Fruit fly (Drosophila melanogaster) whole organism, embryonic: ENCODE results near the gene pyd.
A peak's percentile ranks its signal among the peaks of the same experiment; 100 is the strongest.

Experiments used
- ATbp ChIP-seq: fragments of 200-800 bp; sonication (Bioruptor generic); optimal IDR thresholded peaks from 2 replicates; lab custom pipeline; 2017; ENCODE audit warnings: missing biosample characterization, mild to moderate bottlenecking, missing genetic modification characterization, missing genetic modification reagents
- B-H2 ChIP-seq: fragments of 200-800 bp; sonication (Bioruptor generic); optimal IDR thresholded peaks from 2 replicates; lab custom pipeline; 2018; ENCODE audit warnings: missing biosample characterization, mild to moderate bottlenecking, missing genetic modification characterization
- CG10431 ChIP-seq: fragments of 200-800 bp; sonication (Bioruptor generic); optimal IDR thresholded peaks from 3 replicates; lab custom pipeline; 2018; ENCODE audit warnings: missing biosample characterization, mild to moderate bottlenecking, missing genetic modification characterization
- CG10979 ChIP-seq: fragments of 200-800 bp; sonication (Bioruptor generic); optimal IDR thresholded peaks from 2 replicates; lab custom pipeline; 2018; ENCODE audit warnings: missing biosample characterization, mild to moderate bottlenecking, missing genetic modification characterization, moderate library complexity
- CG11093 ChIP-seq: fragments of 200-800 bp; sonication (Bioruptor generic); IDR thresholded peaks from 3 replicates; pipeline ENCODE4 v1.3.6; 2022; ENCODE audit warnings: missing biosample characterization, missing genetic modification characterization
- CG11398 ChIP-seq: fragments of 200-800 bp; sonication (Bioruptor generic); optimal IDR thresholded peaks from 2 replicates; lab custom pipeline; 2016; ENCODE audit warnings: missing biosample characterization, missing genetic modification characterization
- CG11504 ChIP-seq: fragments of 200-800 bp; sonication (Bioruptor generic); optimal IDR thresholded peaks from 3 replicates; lab custom pipeline; 2019; ENCODE audit warnings: missing biosample characterization, mild to moderate bottlenecking, missing genetic modification characterization, moderate library complexity
- CG11695 ChIP-seq: fragments of 200-800 bp; sonication (Bioruptor generic); IDR thresholded peaks from 3 replicates; pipeline ENCODE4 v1.3.6; 2022; ENCODE audit warnings: missing biosample characterization, missing genetic modification characterization
- CG13894 ChIP-seq: fragments of 200-800 bp; sonication (Bioruptor generic); optimal IDR thresholded peaks from 3 replicates; lab custom pipeline; 2018; ENCODE audit warnings: missing biosample characterization, mild to moderate bottlenecking, missing genetic modification characterization, moderate library complexity
- CG15479 ChIP-seq: fragments of 200-800 bp; sonication (Bioruptor generic); optimal IDR thresholded peaks from 3 replicates; lab custom pipeline; 2019; ENCODE audit warnings: missing biosample characterization, mild to moderate bottlenecking, missing genetic modification characterization, moderate library complexity
- CG1602 ChIP-seq: fragments of 200-800 bp; sonication (Bioruptor generic); optimal IDR thresholded peaks from 3 replicates; lab custom pipeline; 2016; ENCODE audit warnings: missing biosample characterization, missing genetic modification characterization
- CG31441 ChIP-seq: fragments of 200-800 bp; sonication (Bioruptor generic); IDR thresholded peaks from 2 replicates; pipeline ENCODE4 v1.3.6; 2022; ENCODE audit warnings: missing biosample characterization, missing genetic modification characterization
- CG34376 ChIP-seq: fragments of 200-800 bp; sonication (Bioruptor generic); optimal IDR thresholded peaks from 2 replicates; lab custom pipeline; 2018; ENCODE audit warnings: missing biosample characterization, mild to moderate bottlenecking, missing genetic modification characterization
- CG3726 ChIP-seq: fragments of 200-800 bp; sonication (Bioruptor generic); IDR thresholded peaks from 3 replicates; pipeline ENCODE4, ENCODE4 v1.3.6; 2022; ENCODE audit warnings: missing biosample characterization, missing genetic modification characterization
- CG3847 ChIP-seq: fragments of 200-800 bp; sonication (Bioruptor generic); IDR thresholded peaks from 2 replicates; pipeline ENCODE4 v1.3.6; 2022; ENCODE audit warnings: missing biosample characterization, missing genetic modification characterization
- CG3995 ChIP-seq: fragments of 200-800 bp; sonication (Bioruptor generic); optimal IDR thresholded peaks from 3 replicates; lab custom pipeline; 2016; ENCODE audit warnings: missing biosample characterization, missing genetic modification characterization
- CG4404 ChIP-seq: fragments of 200-800 bp; sonication (Bioruptor generic); IDR thresholded peaks from 2 replicates; pipeline ENCODE4 v1.3.6; 2022; ENCODE audit warnings: missing biosample characterization, missing genetic modification characterization
- CG7786 ChIP-seq: fragments of 200-800 bp; sonication (Bioruptor generic); optimal IDR thresholded peaks from 2 replicates; lab custom pipeline; 2016; ENCODE audit warnings: missing biosample characterization, missing genetic modification characterization
- CG8281 ChIP-seq: fragments of 200-800 bp; sonication (Bioruptor generic); optimal IDR thresholded peaks from 2 replicates; lab custom pipeline; 2018; ENCODE audit warnings: missing biosample characterization, mild to moderate bottlenecking, missing genetic modification characterization, moderate library complexity
- CG8944 ChIP-seq: fragments of 200-800 bp; sonication (Bioruptor generic); optimal IDR thresholded peaks from 3 replicates; lab custom pipeline; 2016; ENCODE audit warnings: missing biosample characterization, missing genetic modification characterization
- Dip2 ChIP-seq: fragments of 200-800 bp; sonication (Bioruptor generic); IDR thresholded peaks from 2 replicates; pipeline ENCODE4 v1.3.6; 2022; ENCODE audit warnings: missing biosample characterization, missing genetic modification characterization
- Dip3 ChIP-seq: fragments of 200-800 bp; sonication (Bioruptor generic); optimal IDR thresholded peaks from 3 replicates; lab custom pipeline; 2016; ENCODE audit warnings: missing biosample characterization, missing genetic modification characterization
- HHEX ChIP-seq: fragments of 200-800 bp; sonication (Bioruptor generic); optimal IDR thresholded peaks from 3 replicates; lab custom pipeline; 2017; ENCODE audit warnings: missing biosample characterization, mild to moderate bottlenecking, missing genetic modification characterization, missing genetic modification reagents
- HLH3B ChIP-seq: fragments of 200-800 bp; sonication (Bioruptor generic); IDR thresholded peaks from 2 replicates; pipeline ENCODE4 v1.3.6; 2022; ENCODE audit warnings: missing biosample characterization, missing genetic modification characterization
- Hr51 ChIP-seq, 2 experiments: fragments of 200-800 bp; sonication (Bioruptor generic); optimal IDR thresholded peaks; 2 replicates in 1 of 2; 3 replicates in 1 of 2; lab custom pipeline; 2016 to 2018; ENCODE audit warnings: missing biosample characterization in 2 of 2, missing genetic modification characterization in 2 of 2, mild to moderate bottlenecking in 1 of 2, moderate library complexity in 1 of 2
- Lpt ChIP-seq: fragments of >200 bp; optimal IDR thresholded peaks from 2 replicates; lab custom pipeline; 2018; ENCODE audit warnings: missing biosample characterization, missing genetic modification characterization
- Meics ChIP-seq: fragments of 200-800 bp; sonication (Bioruptor generic); optimal IDR thresholded peaks from 2 replicates; lab custom pipeline; 2017; ENCODE audit warnings: missing biosample characterization, mild to moderate bottlenecking, missing genetic modification characterization
- PHDP ChIP-seq: fragments of 200-800 bp; sonication (Bioruptor generic); optimal IDR thresholded peaks from 3 replicates; lab custom pipeline; 2018; ENCODE audit warnings: missing biosample characterization, mild to moderate bottlenecking, missing genetic modification characterization, moderate library complexity
- Ptx1 ChIP-seq: fragments of 200-800 bp; sonication (Bioruptor generic); IDR thresholded peaks from 2 replicates; pipeline ENCODE4 v1.3.6; 2022; ENCODE audit warnings: missing biosample characterization, missing genetic modification characterization
- Ravus ChIP-seq: fragments of 200-800 bp; sonication (Bioruptor generic); IDR thresholded peaks from 2 replicates; pipeline ENCODE4 v1.3.6; 2022; ENCODE audit warnings: missing biosample characterization, missing genetic modification characterization
- Side ChIP-seq: fragments of 200-800 bp; sonication (Bioruptor generic); optimal IDR thresholded peaks from 2 replicates; lab custom pipeline; 2016; ENCODE audit warnings: missing biosample characterization, missing genetic modification characterization
- Sry-β ChIP-seq: fragments of 200-800 bp; sonication (Bioruptor generic); optimal IDR thresholded peaks from 2 replicates; lab custom pipeline; 2018; ENCODE audit warnings: missing biosample characterization, mild to moderate bottlenecking, missing genetic modification characterization, moderate library complexity
- YL-1 ChIP-seq: fragments of 200-800 bp; sonication (Bioruptor generic); optimal IDR thresholded peaks from 3 replicates; lab custom pipeline; 2017; ENCODE audit warnings: missing biosample characterization, mild to moderate bottlenecking, missing genetic modification characterization
- bowl ChIP-seq: fragments of 200-800 bp; sonication (Bioruptor generic); IDR thresholded peaks from 2 replicates; pipeline ENCODE4 v1.3.6; 2022; ENCODE audit warnings: missing biosample characterization, missing genetic modification characterization
- caup ChIP-seq: fragments of 200-800 bp; sonication (Bioruptor generic); optimal IDR thresholded peaks from 3 replicates; lab custom pipeline; 2017; ENCODE audit warnings: missing biosample characterization, mild to moderate bottlenecking, missing genetic modification characterization, moderate library complexity; ENCODE audit not compliant: severe bottlenecking
- chn ChIP-seq: fragments of 200-800 bp; sonication (Bioruptor generic); optimal IDR thresholded peaks from 2 replicates; lab custom pipeline; 2016; ENCODE audit warnings: missing biosample characterization, missing genetic modification characterization
- esg ChIP-seq: fragments of 200-800 bp; sonication (Bioruptor generic); conservative IDR thresholded peaks from 2 replicates; pipeline ENCODE4 v1.3.6; 2022; ENCODE audit warnings: missing biosample characterization, missing genetic modification characterization
- gce ChIP-seq: fragments of 200-800 bp; sonication (Bioruptor generic); IDR thresholded peaks from 3 replicates; pipeline ENCODE4 v1.3.6; 2022; ENCODE audit warnings: missing biosample characterization, missing genetic modification characterization
- kni ChIP-seq: fragments of 200-800 bp; sonication (Bioruptor generic); optimal IDR thresholded peaks from 3 replicates; lab custom pipeline; 2017; ENCODE audit warnings: mild to moderate bottlenecking, missing biosample characterization, missing genetic modification reagents, missing genetic modification characterization
- pb ChIP-seq: fragments of 200-800 bp; sonication (Bioruptor generic); optimal IDR thresholded peaks from 3 replicates; lab custom pipeline; 2016; ENCODE audit warnings: missing biosample characterization, missing genetic modification characterization
- scrt ChIP-seq: fragments of 200-800 bp; sonication (Bioruptor generic); optimal IDR thresholded peaks from 2 replicates; lab custom pipeline; 2018; ENCODE audit warnings: missing biosample characterization, mild to moderate bottlenecking, missing genetic modification characterization, moderate library complexity
- sob ChIP-seq: fragments of 200-800 bp; sonication (Bioruptor generic); IDR thresholded peaks from 2 replicates; pipeline ENCODE4 v1.3.6; 2022; ENCODE audit warnings: missing biosample characterization, missing genetic modification characterization
- sr ChIP-seq: fragments of 200-800 bp; sonication (Bioruptor generic); IDR thresholded peaks from 3 replicates; pipeline ENCODE4 v1.3.6; 2022; ENCODE audit warnings: missing biosample characterization, missing genetic modification characterization
- twi ChIP-seq: fragments of 200-800 bp; optimal IDR thresholded peaks from 2 replicates; lab custom pipeline; 2019; ENCODE audit warnings: missing biosample characterization, mild to moderate bottlenecking, missing genetic modification characterization, moderate library complexity
- tx ChIP-seq: fragments of 200-800 bp; sonication (Bioruptor generic); optimal IDR thresholded peaks from 2 replicates; lab custom pipeline; 2016; ENCODE audit warnings: missing biosample characterization, missing genetic modification characterization
- vvl ChIP-seq: fragments of 200-800 bp; sonication (Bioruptor generic); IDR thresholded peaks from 2 replicates; pipeline ENCODE4 v1.3.6; 2022; ENCODE audit warnings: missing biosample characterization, missing genetic modification characterization
- wdn ChIP-seq: fragments of 200-800 bp; sonication (Bioruptor generic); IDR thresholded peaks from 2 replicates; pipeline ENCODE4 v1.3.6; 2022; ENCODE audit warnings: missing biosample characterization, missing genetic modification characterization
- yki ChIP-seq: fragments of >200 bp; optimal IDR thresholded peaks from 3 replicates; lab custom pipeline; 2018
- zen ChIP-seq: fragments of 200-800 bp; sonication (Bioruptor generic); optimal IDR thresholded peaks from 3 replicates; lab custom pipeline; 2018; ENCODE audit warnings: missing biosample characterization, mild to moderate bottlenecking, missing genetic modification characterization, moderate library complexity
- zf30C ChIP-seq: fragments of 200-800 bp; sonication (Bioruptor generic); optimal IDR thresholded peaks from 3 replicates; lab custom pipeline; 2018; ENCODE audit warnings: missing biosample characterization, mild to moderate bottlenecking, missing genetic modification characterization

pyd gene

dm6 chr3R:8945502-8946324 lies 14.0 kb upstream of the pyd start (continued):
- TF ChIP-seq Lpt (GFP tag; lab: Kevin White, UChicago), result no peak
- peak; percentile 70 for TF ChIP-seq caup (GFP tag; lab: Kevin White, UChicago)
- TF ChIP-seq zf30C (GFP tag; lab: Kevin White, UChicago), result no peak
- TF ChIP-seq CG34376, result peak; percentile 55
- TF ChIP-seq CG13894 (tag; lab: Kevin White, UChicago), result no peak
- no peak for TF ChIP-seq CG11398 (GFP tag; lab: Kevin White, UChicago)
- TF ChIP-seq Dip2 (GFP tag; lab: Robert Waterston, UW), result no peak
- TF ChIP-seq CG10979 (tag; lab: Kevin White, UChicago), result peak; percentile 87
- TF ChIP-seq PHDP (tag; lab: Kevin White, UChicago), result peak; percentile 88
- no peak for TF ChIP-seq sr (GFP tag; lab: Robert Waterston, UW)
- TF ChIP-seq CG8281 (tag; lab: Kevin White, UChicago), result peak; percentile 54
- TF ChIP-seq Ptx1 (GFP tag; lab: Robert Waterston, UW), result peak; percentile 88
- peak; percentile 90 for TF ChIP-seq CG11504 (tag; lab: Kevin White, UChicago)
- TF ChIP-seq scrt, result peak; percentile 69
- TF ChIP-seq Dip3 (GFP tag; lab: Kevin White, UChicago), result no peak
- TF ChIP-seq kni (GFP tag; lab: Kevin White, UChicago), result peak; percentile 63
- TF ChIP-seq wdn (GFP tag; lab: Robert Waterston, UW), result 0 out of 2 replicates have a peak, but pooled peaks have one; percentile 9
- TF ChIP-seq pb (GFP tag; lab: Kevin White, UChicago), result no peak
- TF ChIP-seq CG15479 (GFP tag; lab: Kevin White, UChicago), result no peak
- TF ChIP-seq CG3847 (GFP tag; lab: Robert Waterston, UW), result peak; percentile 64
- peak; percentile 62 for TF ChIP-seq CG1602 (GFP tag; lab: Kevin White, UChicago)
- TF ChIP-seq HLH3B, result peak; percentile 88
- TF ChIP-seq Sry-β, result peak; percentile 55
- peak; percentile 78 for TF ChIP-seq Meics (GFP tag; lab: Kevin White, UChicago)
- no peak for TF ChIP-seq CG7786 (GFP tag; lab: Kevin White, UChicago)
- TF ChIP-seq gce, result peak; percentile 88
- peak; percentile 40 for TF ChIP-seq Ravus (GFP tag; lab: Robert Waterston, UW)
- no peak for TF ChIP-seq tx
- peak; percentile 79 for TF ChIP-seq CG11093
- peak; percentile 51 for TF ChIP-seq chn
- TF ChIP-seq CG8944 (GFP tag; lab: Kevin White, UChicago), result peak; percentile 12
- no peak for TF ChIP-seq Side (GFP tag; lab: Kevin White, UChicago)
- peak; percentile 70 for TF ChIP-seq twi (tag; lab: Kevin White, UChicago)
- peak; percentile 15 for TF ChIP-seq YL-1
- peak; percentile 80 for TF ChIP-seq CG10431
- peak; percentile 65; the same call in 1 of the 2 replicates for TF ChIP-seq bowl
- peak in 1 of 2 experiments; percentile 95 for TF ChIP-seq Hr51 (GFP tag; optimal IDR thresholded peaks at IDR 0.05; lab: Kevin White, UChicago)
- TF ChIP-seq CG4404 (GFP tag; lab: Robert Waterston, UW), result peak; percentile 62
- TF ChIP-seq sob (GFP tag; lab: Robert Waterston, UW), result peak; percentile 83
- peak; percentile 83 for TF ChIP-seq HHEX (GFP tag; lab: Kevin White, UChicago)
- TF ChIP-seq CG3726 (GFP tag; lab: Robert Waterston, UW), result 0 out of 3 replicates have a peak, but pooled peaks have one; percentile 62
- peak; percentile 80 for TF ChIP-seq esg (GFP tag; lab: Robert Waterston, UW)
- peak; percentile 16 for TF ChIP-seq CG3995 (GFP tag; lab: Kevin White, UChicago)
- TF ChIP-seq ATbp (GFP tag; lab: Kevin White, UChicago), result peak; percentile 91
- TF ChIP-seq yki (lab: Kevin White, UChicago), result no peak
- TF ChIP-seq B-H2 (GFP tag; lab: Kevin White, UChicago), result no peak
- TF ChIP-seq vvl (GFP tag; lab: Robert Waterston, UW), result peak; percentile 86
- peak; percentile 92 for TF ChIP-seq CG31441 (GFP tag; lab: Robert Waterston, UW)
- peak; percentile 87 for TF ChIP-seq CG11695 (GFP tag; lab: Robert Waterston, UW)
- TF ChIP-seq zen (tag; lab: Kevin White, UChicago), result peak; percentile 46
